Fruit fly (Drosophila melanogaster) whole organism, larva: ENCODE measurements around the gene mRpS35.

Source experiments
- noc ChIP-seq: fragments of 200-800 bp; sonication (Bioruptor generic); optimal IDR thresholded peaks from 3 replicates; lab custom pipeline; 2019; ENCODE audit warnings: missing biosample characterization, mild to moderate bottlenecking, missing genetic modification characterization, moderate library complexity

Gene mRpS35

dm6 chr3L:2781991-2782677 is 1.4 kb downstream of the mRpS35 start, which contains the start of gene Pgant6:
Pgant6 (plus strand) TSS chr3L:2782255.
- TF ChIP-seq noc (tag; lab: Kevin White, UChicago) = no peak

dm6 chr3L:2782678-2783027 is 2.0 kb downstream of the mRpS35 start:
- TF ChIP-seq noc (tag; lab: Kevin White, UChicago) = no peak

dm6 chr3L:2785941-2786340 is 5.2 kb downstream of the mRpS35 start:
- TF ChIP-seq noc (tag; lab: Kevin White, UChicago) = no peak

dm6 chr3L:2795363-2795957 is 14.8 kb downstream of the mRpS35 start:
- TF ChIP-seq noc (tag; lab: Kevin White, UChicago) = no peak

dm6 chr3L:2796242-2796641 is 15.5 kb downstream of the mRpS35 start:
- TF ChIP-seq noc (tag; lab: Kevin White, UChicago) = no peak

dm6 chr3L:2798463-2798993 is 17.8 kb downstream of the mRpS35 start:
- peak; percentile 23 for TF ChIP-seq noc (tag; lab: Kevin White, UChicago)

dm6 chr3L:2799110-2799618 is 18.5 kb downstream of the mRpS35 start:
- TF ChIP-seq noc (tag; lab: Kevin White, UChicago) = peak; percentile 90

- no peak for TF ChIP-seq noc (tag; lab: Kevin White, UChicago)
Observed at dm6 chr3L:2800329-2800728, 19.6 kb downstream of the mRpS35 start.

dm6 chr3L:2801376-2801775 is 20.7 kb downstream of the mRpS35 start:
- no peak for TF ChIP-seq noc (tag; lab: Kevin White, UChicago)

- TF ChIP-seq noc (tag; lab: Kevin White, UChicago) = no peak
Observed at dm6 chr3L:2802085-2802484, 21.4 kb downstream of the mRpS35 start.

- TF ChIP-seq noc (tag; lab: Kevin White, UChicago) = no peak
Observed at dm6 chr3L:2805137-2805955, 24.6 kb downstream of the mRpS35 start.

- TF ChIP-seq noc (tag; lab: Kevin White, UChicago) = peak; percentile 49
Observed at dm6 chr3L:2805956-2806527, 25.3 kb downstream of the mRpS35 start.

- TF ChIP-seq noc (tag; lab: Kevin White, UChicago) = no peak
Observed at dm6 chr3L:2807376-2807775, 26.7 kb downstream of the mRpS35 start.

dm6 chr3L:2808278-2808892 is 27.7 kb downstream of the mRpS35 start:
- peak; percentile 53 for TF ChIP-seq noc (tag; lab: Kevin White, UChicago)

- TF ChIP-seq noc (tag; lab: Kevin White, UChicago) = peak; percentile 49
Observed at dm6 chr3L:2809767-2810166, 29.1 kb downstream of the mRpS35 start.
